Worm (Caenorhabditis elegans) whole organism, midembryonic: ENCODE data around the gene clec-181.

ENCODE experiments used
- T22C8.4 ChIP-seq: fragments of 200-800 bp; sonication (Bioruptor generic); IDR thresholded peaks from 2 replicates; pipeline ENCODE4 v1.3.6; 2022; ENCODE audit warnings: missing genetic modification characterization, missing compliant biosample characterization
- cog-1 ChIP-seq: sonication (generic microtip); optimal IDR thresholded peaks from 2 replicates; lab custom pipeline; 2016; ENCODE audit warnings: missing genetic modification characterization, missing compliant biosample characterization
- flt-1 ChIP-seq: fragments of 200-800 bp; sonication (Bioruptor generic); IDR thresholded peaks from 2 replicates; pipeline ENCODE4 v1.3.6; 2022; ENCODE audit warnings: missing genetic modification characterization, missing compliant biosample characterization
- klf-2 ChIP-seq: fragments of 200-800 bp; sonication (Bioruptor generic); conservative IDR thresholded peaks from 2 replicates; pipeline ENCODE4 v1.3.6; 2022; ENCODE audit warnings: missing genetic modification reagents, missing genetic modification characterization, missing compliant biosample characterization
- med-1 ChIP-seq: sonication (generic microtip); optimal IDR thresholded peaks from 2 replicates; lab custom pipeline; 2017; ENCODE audit warnings: missing genetic modification characterization, mild to moderate bottlenecking, missing compliant biosample characterization, antibody characterized with exemption, missing genetic modification reagents; ENCODE audit not compliant: insufficient read depth
- ref-1 ChIP-seq: fragments of 200-800 bp; sonication (Bioruptor generic); conservative IDR thresholded peaks from 2 replicates; pipeline ENCODE4 v1.3.6; 2022; ENCODE audit warnings: missing genetic modification reagents, missing genetic modification characterization, missing compliant biosample characterization
- tab-1 ChIP-seq: fragments of 200-800 bp; sonication (Bioruptor generic); IDR thresholded peaks from 2 replicates; pipeline ENCODE4 v1.3.6; 2022; ENCODE audit warnings: missing genetic modification characterization, missing compliant biosample characterization
- ztf-23 ChIP-seq: fragments of 200-800 bp; sonication (Bioruptor generic); IDR thresholded peaks from 2 replicates; pipeline ENCODE4 v1.3.6; 2022; ENCODE audit warnings: missing genetic modification reagents, missing genetic modification characterization, missing compliant biosample characterization
- ztf-29 ChIP-seq: fragments of 200-800 bp; sonication (Bioruptor generic); IDR thresholded peaks from 2 replicates; pipeline ENCODE4 v1.3.6; 2022; ENCODE audit warnings: missing genetic modification reagents, missing genetic modification characterization, missing compliant biosample characterization

DNA sequence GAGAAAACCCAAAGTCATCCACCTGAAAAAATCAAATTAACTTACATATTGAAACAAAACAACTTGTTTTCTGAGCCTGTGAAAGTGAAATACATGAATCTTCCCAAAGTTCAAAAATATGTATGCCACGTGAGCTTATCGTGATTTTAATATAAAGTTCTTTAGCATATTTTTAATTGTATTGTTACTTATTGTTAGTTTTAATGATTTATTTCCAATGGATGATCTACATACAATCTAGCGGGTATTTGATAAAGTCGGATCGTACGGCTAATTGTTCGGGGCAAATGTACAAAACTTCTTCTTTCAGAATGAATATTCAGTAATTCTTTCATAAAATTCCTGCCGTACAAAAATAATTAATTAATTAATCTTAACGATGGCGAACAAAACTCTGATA, 25.6 kb upstream of the clec-181 start, which contains the start of gene Y59H11AM.4:
- no peak for TF ChIP-seq cog-1 (tag; lab: Kevin White, UChicago)
- no peak for TF ChIP-seq tab-1 (GFP tag; lab: Robert Waterston, UW)
- no peak for TF ChIP-seq ref-1 (GFP tag; lab: Robert Waterston, UW)
- TF ChIP-seq ztf-29 (GFP tag; lab: Robert Waterston, UW): no peak
- no peak for TF ChIP-seq ztf-23 (GFP tag; lab: Robert Waterston, UW)
- TF ChIP-seq T22C8.4 (GFP tag; lab: Robert Waterston, UW): no peak
- TF ChIP-seq klf-2 (GFP tag; lab: Robert Waterston, UW): no peak
- TF ChIP-seq flt-1 (GFP tag; lab: Robert Waterston, UW): no peak
- no peak for TF ChIP-seq med-1 (GFP tag; lab: Kevin White, UChicago)
